Worm (Caenorhabditis elegans): Measurements from ENCODE around the gene Y37E11AL.9.

The Y37E11AL.9 gene

ce11 chrIV:3667796-3668195 lies 32.7 kb downstream of the Y37E11AL.9 start:
- TF ChIP-seq vab-7 (GFP tag; IDR thresholded peaks at IDR 0.05) (no peak), snpc-1.2 (GFP tag; IDR thresholded peaks at IDR 0.05) (no peak), daf-16 (GFP tag; optimal IDR thresholded peaks at IDR 0.05) (no peak), daf-16 (tag; optimal IDR thresholded peaks at IDR 0.05) (no peak), madf-9 (GFP tag; conservative IDR thresholded peaks at IDR 0.05) (no peak), cey-2 (tag; optimal IDR thresholded peaks at IDR 0.05; ENCODE audit: borderline replicate concordance, insufficient read depth) (no peak), nhr-42 (GFP tag; IDR thresholded peaks at IDR 0.05) (no peak), nhr-41 (GFP tag; IDR thresholded peaks at IDR 0.05) (no peak), lin-15B (tag; optimal IDR thresholded peaks at IDR 0.05) (no peak), nhr-10 (tag; optimal IDR thresholded peaks at IDR 0.05) (no peak), lsy-2 (tag; optimal IDR thresholded peaks at IDR 0.05) (no peak), php-3 (GFP tag; IDR thresholded peaks at IDR 0.05) (no peak), nhr-77 (tag; optimal IDR thresholded peaks at IDR 0.05) (no peak)

DNA sequence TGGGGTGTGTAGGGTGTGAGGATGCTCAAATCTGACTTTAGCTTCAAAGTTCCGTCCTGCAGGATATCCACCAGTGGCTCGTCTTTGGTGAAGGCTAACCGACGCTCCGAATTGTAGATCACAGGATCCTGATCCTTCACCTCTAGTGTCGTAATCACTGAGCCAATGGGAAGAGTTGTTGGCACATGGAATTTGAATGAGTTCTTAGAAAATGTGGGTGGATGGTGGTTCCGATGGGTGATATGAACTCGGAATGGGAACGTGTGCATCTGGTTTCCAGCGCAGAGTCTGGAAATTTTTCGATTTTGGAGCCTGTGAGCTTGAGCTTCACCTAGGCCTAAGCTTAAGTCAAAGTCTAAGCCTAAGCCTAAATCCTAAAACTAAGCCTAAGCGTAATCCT lies 33.9 kb downstream of the Y37E11AL.9 start:
- TF ChIP-seq D1046.2 (GFP tag; IDR thresholded peaks at IDR 0.05) (no peak), tra-1 (GFP tag; IDR thresholded peaks at IDR 0.05) (0 out of 2 replicates have a peak, but pooled peaks have one; percentile 23), aha-1 (tag) (peak; percentile 92)

- TF ChIP-seq unc-62 (GFP tag; optimal IDR thresholded peaks at IDR 0.05 in 1 of 2) (peak in 1 of 2 experiments; percentile 67), unc-62 (tag; optimal IDR thresholded peaks at IDR 0.05) (no peak), set-16 (GFP tag; IDR thresholded peaks at IDR 0.05) (peak; percentile 36; the same call in 1 of the 2 replicates), fos-1 (tag; optimal IDR thresholded peaks at IDR 0.05) (no peak)
These were observed 35.4 kb downstream of the Y37E11AL.9 start for ce11 chrIV:3665089-3665488.

ce11 chrIV:3662863-3663262 lies 37.6 kb downstream of the Y37E11AL.9 start:
- TF ChIP-seq lim-7 (GFP tag; IDR thresholded peaks at IDR 0.05), result no peak
- TF ChIP-seq set-16 (GFP tag; IDR thresholded peaks at IDR 0.05), result peak; percentile 63

DNA sequence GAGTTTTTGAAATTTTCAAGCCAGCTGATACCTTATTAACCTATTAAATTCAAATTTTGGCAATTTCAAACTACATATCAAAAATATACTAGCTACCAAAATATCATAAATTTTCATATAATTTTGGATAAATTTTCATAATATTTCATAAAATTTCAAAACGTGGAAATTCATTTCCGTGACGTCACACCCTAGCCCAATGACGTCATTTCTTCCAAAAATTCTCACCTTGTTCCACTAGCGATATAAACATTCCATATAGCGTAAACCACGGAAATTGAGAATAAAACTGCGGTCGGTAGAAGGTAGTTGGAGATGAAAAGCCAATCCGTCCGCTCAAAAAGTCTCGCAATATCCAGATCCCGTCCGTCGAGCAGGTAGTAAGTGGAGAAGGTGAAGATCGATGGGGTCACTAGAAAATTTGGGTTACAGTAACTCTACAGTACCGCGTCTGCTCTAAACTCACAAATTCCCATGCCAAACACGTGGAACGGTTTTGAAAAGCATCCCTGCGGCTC lies 39.3 kb downstream of the Y37E11AL.9 start:
- no peak for TF ChIP-seq nhr-237 (tag; optimal IDR thresholded peaks at IDR 0.05)
- TF ChIP-seq unc-62 (GFP tag; optimal IDR thresholded peaks at IDR 0.05 in 1 of 2), result peak in 1 of 2 experiments; percentile 70
- TF ChIP-seq unc-62 (tag; optimal IDR thresholded peaks at IDR 0.05), result no peak

DNA sequence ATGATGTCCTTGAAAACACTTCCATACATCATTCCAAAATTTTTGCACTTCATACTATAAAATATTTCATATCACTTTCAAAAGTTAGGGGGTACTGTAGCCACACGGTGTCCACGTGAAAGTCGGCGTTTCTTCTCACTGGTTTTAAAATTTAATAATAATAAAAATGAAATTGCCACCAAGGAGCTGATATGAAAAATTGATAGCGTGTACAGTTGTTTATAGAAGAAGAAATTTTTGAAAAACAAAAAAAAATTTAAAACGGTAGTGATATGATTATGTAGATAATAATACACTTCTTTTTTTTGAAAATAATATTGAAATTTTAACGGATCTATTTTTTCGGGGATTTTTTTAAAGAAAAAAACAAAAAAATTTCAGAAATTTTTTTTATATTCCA lies 40.5 kb downstream of the Y37E11AL.9 start:
- peak; percentile 72 for TF ChIP-seq aha-1 (tag)
- no peak for TF ChIP-seq daf-16 (GFP tag; optimal IDR thresholded peaks at IDR 0.05)
- TF ChIP-seq daf-16 (tag; optimal IDR thresholded peaks at IDR 0.05), result peak; percentile 80
- no peak for TF ChIP-seq nhr-111 (GFP tag; optimal IDR thresholded peaks at IDR 0.05)
- TF ChIP-seq F37D6.2 (tag; optimal IDR thresholded peaks at IDR 0.05), result no peak

DNA sequence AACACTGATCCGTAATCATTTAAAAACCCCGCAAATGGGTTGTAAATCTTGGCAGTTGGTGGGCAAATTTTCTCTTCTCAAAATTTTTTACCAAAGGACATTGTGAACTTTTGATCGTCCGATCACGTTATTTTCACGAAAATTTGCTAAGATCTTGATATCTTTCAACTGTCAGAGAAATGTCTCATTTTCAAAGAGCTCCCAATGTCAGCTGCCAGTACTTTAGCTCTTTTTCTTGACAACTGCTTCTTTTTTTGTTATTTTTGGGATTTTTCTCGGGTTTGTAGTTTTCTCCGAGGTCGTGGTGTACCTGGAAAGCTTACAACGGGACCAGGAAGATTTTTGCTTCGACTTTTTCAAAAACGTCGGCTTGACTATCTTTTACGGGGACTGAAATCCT lies 44.6 kb downstream of the Y37E11AL.9 start:
- TF ChIP-seq ama-1 (optimal IDR thresholded peaks at IDR 0.05) (no peak), zfp-3 (GFP tag; conservative IDR thresholded peaks at IDR 0.05) (no peak), nhr-28 (tag; optimal IDR thresholded peaks at IDR 0.05) (no peak), cey-2 (tag; optimal IDR thresholded peaks at IDR 0.05; ENCODE audit: borderline replicate concordance, insufficient read depth) (no peak), nhr-11 (tag; optimal IDR thresholded peaks at IDR 0.05) (peak; percentile 52), dpl-1 (GFP tag; optimal IDR thresholded peaks at IDR 0.05) (no peak), nhr-6 (tag; optimal IDR thresholded peaks at IDR 0.05) (no peak), nhr-41 (GFP tag; IDR thresholded peaks at IDR 0.05) (no peak), ztf-7 (tag; optimal IDR thresholded peaks at IDR 0.05) (no peak), ztf-11 (tag; optimal IDR thresholded peaks at IDR 0.05) (no peak), unc-39 (tag; optimal IDR thresholded peaks at IDR 0.05) (no peak), aha-1 (tag) (peak; percentile 87), lin-13 (GFP tag; optimal IDR thresholded peaks at IDR 0.05) (no peak), mdt-29 (GFP tag; IDR thresholded peaks at IDR 0.05) (no peak), unc-62 (GFP tag; optimal IDR thresholded peaks at IDR 0.05 in 1 of 2) (peak in 1 of 2 experiments; percentile 60), unc-62 (tag; optimal IDR thresholded peaks at IDR 0.05) (no peak), hif-1 (tag; optimal IDR thresholded peaks at IDR 0.05) (peak in 1 of 2 experiments; percentile 2), lin-15B (tag; optimal IDR thresholded peaks at IDR 0.05) (no peak), mes-2 (tag; optimal IDR thresholded peaks at IDR 0.05; ENCODE audit: poor library complexity, severe bottlenecking) (no peak), mxl-2 (GFP tag; conservative IDR thresholded peaks at IDR 0.05) (no peak), tra-1 (GFP tag; IDR thresholded peaks at IDR 0.05) (no peak), skn-1 (tag; optimal IDR thresholded peaks at IDR 0.05) (no peak), nhr-10 (tag; optimal IDR thresholded peaks at IDR 0.05) (no peak), ceh-32 (tag; optimal IDR thresholded peaks at IDR 0.05; ENCODE audit: poor library complexity) (no peak)
